Worm (Caenorhabditis elegans) whole organism, mixed stage, embryonic: ENCODE data around the gene Y53F4B.62.

Experiments used
- cnd-1 ChIP-seq: fragments of 200-800 bp; sonication (Bioruptor generic); optimal IDR thresholded peaks from 2 replicates; lab custom pipeline; 2018; ENCODE audit warnings: mild to moderate bottlenecking, missing genetic modification characterization, missing compliant biosample characterization
- drap-1 ChIP-seq: fragments of 200-800 bp; sonication (Bioruptor generic); optimal IDR thresholded peaks from 3 replicates; lab custom pipeline; 2018; ENCODE audit warnings: mild to moderate bottlenecking, missing genetic modification characterization, missing compliant biosample characterization
- elt-3 ChIP-seq: fragments of 150-350 bp; optimal IDR thresholded peaks from 2 replicates; lab custom pipeline; 2014; ENCODE audit warnings: missing biosample characterization, missing genetic modification characterization
- lin-32 ChIP-seq: fragments of 200-800 bp; sonication (Bioruptor generic); optimal IDR thresholded peaks from 2 replicates; lab custom pipeline; 2018; ENCODE audit warnings: mild to moderate bottlenecking, missing genetic modification characterization, missing compliant biosample characterization
- mls-2 ChIP-seq: sonication (generic microtip); optimal IDR thresholded peaks from 2 replicates; lab custom pipeline; 2016; ENCODE audit warnings: mild to moderate bottlenecking, missing genetic modification characterization, moderate library complexity, missing compliant biosample characterization
- nhr-12 ChIP-seq: fragments of 150-350 bp; optimal IDR thresholded peaks from 2 replicates; lab custom pipeline; 2014; ENCODE audit warnings: missing biosample characterization, missing genetic modification characterization
- nhr-237 ChIP-seq: fragments of 150-350 bp; optimal IDR thresholded peaks from 2 replicates; lab custom pipeline; 2014; ENCODE audit warnings: missing biosample characterization, missing genetic modification characterization
- pha-4 ChIP-seq: fragments of 150-350 bp; optimal IDR thresholded peaks from 2 replicates; lab custom pipeline; 2018; ENCODE audit warnings: missing biosample characterization, missing genetic modification reagents, missing genetic modification characterization
- tbx-8 ChIP-seq: fragments of 200-800 bp; sonication (Bioruptor generic); optimal IDR thresholded peaks from 2 replicates; lab custom pipeline; 2018; ENCODE audit warnings: mild to moderate bottlenecking, missing genetic modification characterization, moderate library complexity, missing compliant biosample characterization

ce11 chrII:15089896-15090230, 40.5 kb downstream of the Y53F4B.62 start, which contains the start of gene Y53F4B.21:
- TF ChIP-seq pha-4 (tag; lab: Kevin White, UChicago): no peak
- TF ChIP-seq elt-3 (tag; lab: Kevin White, UChicago): no peak
- no peak for TF ChIP-seq tbx-8 (GFP tag; lab: Kevin White, UChicago)
- no peak for TF ChIP-seq nhr-12
- TF ChIP-seq drap-1: no peak
- TF ChIP-seq nhr-237 (tag; lab: Kevin White, UChicago): no peak
- TF ChIP-seq lin-32 (GFP tag; lab: Kevin White, UChicago): no peak
- TF ChIP-seq cnd-1: no peak
- TF ChIP-seq mls-2 (tag; lab: Kevin White, UChicago): no peak
